Fruit fly (Drosophila melanogaster) whole organism, embryonic: ENCODE data around the gene CG11828.

ENCODE experiments used
- CG10979 ChIP-seq: fragments of 200-800 bp; sonication (Bioruptor generic); optimal IDR thresholded peaks from 2 replicates; lab custom pipeline; 2018; ENCODE audit warnings: missing biosample characterization, mild to moderate bottlenecking, missing genetic modification characterization, moderate library complexity
- CG11093 ChIP-seq: fragments of 200-800 bp; sonication (Bioruptor generic); IDR thresholded peaks from 3 replicates; pipeline ENCODE4 v1.3.6; 2022; ENCODE audit warnings: missing biosample characterization, missing genetic modification characterization
- CG11456 ChIP-seq: fragments of 200-800 bp; sonication (Bioruptor generic); IDR thresholded peaks from 3 replicates; pipeline ENCODE4 v1.3.6; 2022; ENCODE audit warnings: missing biosample characterization, missing genetic modification characterization
- CG15514 ChIP-seq: fragments of 200-800 bp; sonication (Bioruptor generic); optimal IDR thresholded peaks from 3 replicates; lab custom pipeline; 2017; ENCODE audit warnings: missing biosample characterization, missing genetic modification characterization, mild to moderate bottlenecking, moderate library complexity, missing genetic modification reagents
- CG15601 ChIP-seq: fragments of 200-800 bp; sonication (Bioruptor generic); optimal IDR thresholded peaks from 3 replicates; lab custom pipeline; 2019; ENCODE audit warnings: missing biosample characterization, mild to moderate bottlenecking, missing genetic modification characterization, moderate library complexity
- CG16815 ChIP-seq: fragments of 200-800 bp; sonication (Bioruptor generic); optimal IDR thresholded peaks from 3 replicates; lab custom pipeline; 2017; ENCODE audit warnings: missing biosample characterization, mild to moderate bottlenecking, missing genetic modification characterization
- CG2120 ChIP-seq: fragments of 200-800 bp; sonication (Bioruptor generic); optimal IDR thresholded peaks from 3 replicates; lab custom pipeline; 2016; ENCODE audit warnings: missing biosample characterization, missing genetic modification characterization
- CG2129 ChIP-seq: fragments of 200-800 bp; sonication (Bioruptor generic); IDR thresholded peaks from 2 replicates; pipeline ENCODE4 v1.3.6; 2022; ENCODE audit warnings: missing biosample characterization, missing genetic modification characterization; ENCODE audit not compliant: partially characterized antibody
- CG6813 ChIP-seq: fragments of 200-800 bp; sonication (Bioruptor generic); optimal IDR thresholded peaks from 2 replicates; lab custom pipeline; 2017; ENCODE audit warnings: missing biosample characterization, missing genetic modification characterization, mild to moderate bottlenecking, moderate library complexity, missing genetic modification reagents
- CG7271 ChIP-seq: fragments of 200-800 bp; sonication (Bioruptor generic); optimal IDR thresholded peaks from 2 replicates; lab custom pipeline; 2018; ENCODE audit warnings: missing biosample characterization, mild to moderate bottlenecking, missing genetic modification characterization, moderate library complexity
- CG7745 ChIP-seq: fragments of 200-800 bp; sonication (Bioruptor generic); optimal IDR thresholded peaks from 2 replicates; lab custom pipeline; 2018; ENCODE audit warnings: missing biosample characterization, mild to moderate bottlenecking, missing genetic modification characterization, moderate library complexity
- CG7839 ChIP-seq: fragments of 200-800 bp; sonication (Bioruptor generic); optimal IDR thresholded peaks from 3 replicates; lab custom pipeline; 2018; ENCODE audit warnings: missing biosample characterization, mild to moderate bottlenecking, missing genetic modification characterization, moderate library complexity
- CG8281 ChIP-seq: fragments of 200-800 bp; sonication (Bioruptor generic); optimal IDR thresholded peaks from 2 replicates; lab custom pipeline; 2018; ENCODE audit warnings: missing biosample characterization, mild to moderate bottlenecking, missing genetic modification characterization, moderate library complexity
- CG9609 ChIP-seq: fragments of 200-800 bp; sonication (Bioruptor generic); optimal IDR thresholded peaks from 3 replicates; lab custom pipeline; 2016; ENCODE audit warnings: missing biosample characterization, missing genetic modification characterization
- CHES-1-like ChIP-seq: fragments of 200-800 bp; sonication (Bioruptor generic); optimal IDR thresholded peaks from 2 replicates; lab custom pipeline; 2016; ENCODE audit warnings: missing biosample characterization, missing genetic modification characterization
- CrebB ChIP-seq: fragments of 200-800 bp; sonication (Bioruptor generic); optimal IDR thresholded peaks from 3 replicates; lab custom pipeline; 2018; ENCODE audit warnings: missing biosample characterization, mild to moderate bottlenecking, missing genetic modification characterization
- Dad ChIP-seq: fragments of 200-800 bp; sonication (Bioruptor generic); optimal IDR thresholded peaks from 3 replicates; lab custom pipeline; 2016; ENCODE audit warnings: missing biosample characterization, missing genetic modification characterization
- Ets65A ChIP-seq: fragments of 200-800 bp; sonication (Bioruptor generic); peaks from one replicate; lab custom pipeline; 2016; ENCODE audit warnings: missing biosample characterization, missing genetic modification characterization
- Ets97D ChIP-seq: fragments of 200-800 bp; sonication (Bioruptor generic); optimal IDR thresholded peaks from 3 replicates; lab custom pipeline; 2016; ENCODE audit warnings: missing biosample characterization, missing genetic modification characterization
- Fer1 ChIP-seq: fragments of 200-800 bp; sonication (Bioruptor generic); optimal IDR thresholded peaks from 2 replicates; lab custom pipeline; 2017; ENCODE audit warnings: missing biosample characterization, mild to moderate bottlenecking, missing genetic modification characterization
- Hr51 ChIP-seq, 2 experiments: fragments of 200-800 bp; sonication (Bioruptor generic); optimal IDR thresholded peaks; 2 replicates in 1 of 2; 3 replicates in 1 of 2; lab custom pipeline; 2016 to 2018; ENCODE audit warnings: missing biosample characterization in 2 of 2, missing genetic modification characterization in 2 of 2, mild to moderate bottlenecking in 1 of 2, moderate library complexity in 1 of 2
- Lhr ChIP-seq: fragments of 200-800 bp; sonication (Bioruptor generic); optimal IDR thresholded peaks from 3 replicates; lab custom pipeline; 2017; ENCODE audit warnings: mild to moderate bottlenecking, missing biosample characterization, missing genetic modification reagents, missing genetic modification characterization
- Lim3 ChIP-seq: fragments of 200-800 bp; sonication (Bioruptor generic); IDR thresholded peaks from 2 replicates; pipeline ENCODE4 v1.3.6; 2022; ENCODE audit warnings: missing biosample characterization, missing genetic modification characterization
- MBD-R2 ChIP-seq: fragments of 200-800 bp; sonication (Bioruptor generic); IDR thresholded peaks from 2 replicates; pipeline ENCODE4 v1.3.6; 2022; ENCODE audit warnings: missing biosample characterization, missing genetic modification characterization
- MESR4 ChIP-seq: fragments of 200-800 bp; sonication (Bioruptor generic); optimal IDR thresholded peaks from 2 replicates; lab custom pipeline; 2018; ENCODE audit warnings: missing biosample characterization, mild to moderate bottlenecking, missing genetic modification characterization, moderate library complexity
- Myb ChIP-seq: fragments of 200-800 bp; sonication (Bioruptor generic); optimal IDR thresholded peaks from 2 replicates; lab custom pipeline; 2016; ENCODE audit warnings: missing biosample characterization, missing genetic modification characterization
- NK7.1 ChIP-seq: fragments of 200-800 bp; sonication (Bioruptor generic); optimal IDR thresholded peaks from 3 replicates; lab custom pipeline; 2016; ENCODE audit warnings: missing biosample characterization, missing genetic modification characterization
- Optix ChIP-seq: fragments of 200-800 bp; sonication (Bioruptor generic); IDR thresholded peaks from 3 replicates; pipeline ENCODE4 v1.3.6; 2022; ENCODE audit warnings: missing biosample characterization, missing genetic modification characterization
- Ravus ChIP-seq: fragments of 200-800 bp; sonication (Bioruptor generic); IDR thresholded peaks from 2 replicates; pipeline ENCODE4 v1.3.6; 2022; ENCODE audit warnings: missing biosample characterization, missing genetic modification characterization
- Six4 ChIP-seq: fragments of 200-800 bp; sonication (Bioruptor generic); optimal IDR thresholded peaks from 2 replicates; lab custom pipeline; 2016; ENCODE audit warnings: missing biosample characterization, missing genetic modification characterization
- Sry-β ChIP-seq: fragments of 200-800 bp; sonication (Bioruptor generic); optimal IDR thresholded peaks from 2 replicates; lab custom pipeline; 2018; ENCODE audit warnings: missing biosample characterization, mild to moderate bottlenecking, missing genetic modification characterization, moderate library complexity
- YL-1 ChIP-seq: fragments of 200-800 bp; sonication (Bioruptor generic); optimal IDR thresholded peaks from 3 replicates; lab custom pipeline; 2017; ENCODE audit warnings: missing biosample characterization, mild to moderate bottlenecking, missing genetic modification characterization
- ase ChIP-seq: fragments of 200-800 bp; sonication (Bioruptor generic); IDR thresholded peaks from 3 replicates; pipeline ENCODE4 v1.3.6; 2022; ENCODE audit warnings: missing biosample characterization, missing genetic modification characterization
- br ChIP-seq: fragments of >200 bp; optimal IDR thresholded peaks from 2 replicates; lab custom pipeline; 2017
- crol ChIP-seq: fragments of 200-800 bp; sonication (Bioruptor generic); IDR thresholded peaks from 2 replicates; pipeline ENCODE4 v1.3.6; 2022; ENCODE audit warnings: missing biosample characterization, missing genetic modification characterization
- danr ChIP-seq: fragments of 200-800 bp; sonication (Bioruptor generic); IDR thresholded peaks from 2 replicates; pipeline ENCODE4 v1.3.6; 2022; ENCODE audit warnings: missing biosample characterization, missing genetic modification characterization
- dmrt99B ChIP-seq: fragments of 200-800 bp; sonication (Bioruptor generic); optimal IDR thresholded peaks from 2 replicates; lab custom pipeline; 2018; ENCODE audit warnings: missing biosample characterization, mild to moderate bottlenecking, missing genetic modification characterization, moderate library complexity
- fru ChIP-seq: fragments of >200 bp; optimal IDR thresholded peaks from 2 replicates; lab custom pipeline; 2017
- gsb ChIP-seq: fragments of 200-800 bp; sonication (Bioruptor generic); IDR thresholded peaks from 2 replicates; pipeline ENCODE4 v1.3.6; 2022; ENCODE audit warnings: missing biosample characterization, missing genetic modification characterization
- lola ChIP-seq, 3 experiments: fragments of >200 bp in 2 of 3; fragments of 200-800 bp in 1 of 3; sonication (Bioruptor generic) in 1 of 3; optimal IDR thresholded peaks; 2 replicates each; lab custom pipeline; 2017 to 2019; ENCODE audit warnings: missing biosample characterization in 3 of 3, missing genetic modification characterization in 3 of 3, mild to moderate bottlenecking in 1 of 3, moderate library complexity in 1 of 3
- pzg ChIP-seq: fragments of 200-800 bp; sonication (Bioruptor generic); optimal IDR thresholded peaks from 3 replicates; lab custom pipeline; 2018; ENCODE audit warnings: missing biosample characterization, mild to moderate bottlenecking, missing genetic modification characterization, moderate library complexity
- sima ChIP-seq: fragments of 200-800 bp; sonication (Bioruptor generic); optimal IDR thresholded peaks from 2 replicates; lab custom pipeline; 2016; ENCODE audit warnings: missing biosample characterization, missing genetic modification characterization
- so ChIP-seq: fragments of 200-800 bp; sonication (Bioruptor generic); IDR thresholded peaks from 3 replicates; pipeline ENCODE4 v1.3.6; 2022; ENCODE audit warnings: missing biosample characterization, missing genetic modification characterization
- sr ChIP-seq: fragments of 200-800 bp; sonication (Bioruptor generic); IDR thresholded peaks from 3 replicates; pipeline ENCODE4 v1.3.6; 2022; ENCODE audit warnings: missing biosample characterization, missing genetic modification characterization
- tin ChIP-seq: fragments of 200-800 bp; sonication (Bioruptor generic); optimal IDR thresholded peaks from 3 replicates; lab custom pipeline; 2016; ENCODE audit warnings: missing biosample characterization, missing genetic modification characterization
- vvl ChIP-seq: fragments of 200-800 bp; sonication (Bioruptor generic); IDR thresholded peaks from 2 replicates; pipeline ENCODE4 v1.3.6; 2022; ENCODE audit warnings: missing biosample characterization, missing genetic modification characterization
- wek ChIP-seq: fragments of 200-800 bp; sonication (Bioruptor generic); optimal IDR thresholded peaks from 3 replicates; lab custom pipeline; 2018; ENCODE audit warnings: missing biosample characterization, mild to moderate bottlenecking, missing genetic modification characterization, moderate library complexity
- z ChIP-seq: fragments of 200-800 bp; sonication (Bioruptor generic); IDR thresholded peaks from 3 replicates; pipeline ENCODE4 v1.3.6; 2022; ENCODE audit warnings: missing biosample characterization, missing genetic modification characterization
- zfh1 ChIP-seq: fragments of 200-800 bp; sonication (Bioruptor generic); IDR thresholded peaks from 3 replicates; pipeline ENCODE4 v1.3.6; 2022; ENCODE audit warnings: missing biosample characterization, missing genetic modification characterization

Gene CG11828

DNA sequence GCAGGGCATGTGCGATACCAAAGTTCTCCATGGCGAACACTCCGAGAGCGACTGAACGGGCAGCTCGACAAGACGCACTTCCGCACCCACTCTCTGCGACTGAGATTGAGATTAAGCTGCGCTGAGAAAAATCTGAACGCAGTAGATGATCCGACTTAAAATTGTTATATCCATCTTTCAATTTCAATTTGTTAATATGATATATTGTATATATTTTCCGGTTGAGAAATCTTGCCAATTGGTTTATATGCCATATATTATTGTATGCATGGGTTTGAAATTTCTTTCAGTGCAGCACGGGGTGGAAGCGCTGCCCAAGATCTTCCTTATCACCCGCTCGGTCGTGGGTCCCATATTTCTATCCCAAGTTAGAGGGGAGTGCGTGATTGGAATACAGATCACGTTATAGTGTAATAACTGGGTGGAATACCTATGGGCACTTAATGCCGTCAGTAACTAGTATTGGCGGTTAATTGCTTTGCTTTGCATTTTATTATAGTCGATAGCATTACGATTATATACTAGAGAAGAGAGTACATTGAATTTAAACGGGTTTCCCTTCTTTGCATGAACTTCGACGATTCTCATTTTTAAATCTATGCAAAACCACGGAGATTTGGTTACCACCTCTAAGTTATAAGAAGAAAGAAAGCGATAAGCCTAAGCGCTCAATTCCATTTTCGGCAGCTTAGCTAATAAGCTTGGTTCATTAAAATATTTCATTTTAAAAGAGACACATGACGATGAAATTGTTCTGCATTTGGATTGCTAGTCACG, 42.6 kb upstream of the CG11828 start, which contains the start of the genes Nepl19 and Nepl20 (continued):
- TF ChIP-seq CG7839 (peak; percentile 88), CG8281 (tag; lab: Kevin White, UChicago) (peak; percentile 37), Dad (peak; percentile 45), vvl (GFP tag; lab: Robert Waterston, UW) (peak; percentile 93), YL-1 (GFP tag; lab: Kevin White, UChicago) (no peak), Sry-β (GFP tag; lab: Kevin White, UChicago) (no peak), CG6813 (peak; percentile 72), Lim3 (GFP tag; lab: Robert Waterston, UW) (no peak; the same call in 1 of the 2 replicates), CG7271 (tag; lab: Kevin White, UChicago) (no peak), CG7745 (tag; lab: Kevin White, UChicago) (no peak), Lhr (peak; percentile 32), CrebB (tag; lab: Kevin White, UChicago) (peak; percentile 56), Six4 (GFP tag; lab: Kevin White, UChicago) (peak; percentile 50), Fer1 (GFP tag; lab: Kevin White, UChicago) (peak; percentile 87), Ravus (GFP tag; lab: Robert Waterston, UW) (peak; percentile 34; the same call in 1 of the 2 replicates), MESR4 (GFP tag; lab: Kevin White, UChicago) (peak; percentile 13), gsb (GFP tag; lab: Robert Waterston, UW) (peak; percentile 78), lola (GFP tag; optimal IDR thresholded peaks at IDR 0.05; lab: Kevin White, UChicago) (peak in 1 of 3 experiments; percentile 68), CG2129 (no peak), zfh1 (GFP tag; lab: Robert Waterston, UW) (peak; percentile 84), CG11456 (GFP tag; lab: Robert Waterston, UW) (peak; percentile 87), Ets65A (peak; percentile 91), br (lab: Kevin White, UChicago) (no peak), Optix (peak; percentile 82), CG11093 (GFP tag; lab: Robert Waterston, UW) (peak; percentile 77; the same call in 2 of the 3 replicates), MBD-R2 (GFP tag; lab: Robert Waterston, UW) (peak; percentile 53; the same call in 1 of the 2 replicates), Hr51 (GFP tag; optimal IDR thresholded peaks at IDR 0.05; lab: Kevin White, UChicago) (peak in 1 of 2 experiments; percentile 28), CG16815 (GFP tag; lab: Kevin White, UChicago) (peak; percentile 71), Ets97D (peak; percentile 7), CG15514 (GFP tag; lab: Kevin White, UChicago) (peak; percentile 71), fru (no peak), CG15601 (tag; lab: Kevin White, UChicago) (no peak), CHES-1-like (GFP tag; lab: Kevin White, UChicago) (no peak), dmrt99B (peak; percentile 80), ase (GFP tag; lab: Robert Waterston, UW) (peak; percentile 82), NK7.1 (no peak), CG10979 (peak; percentile 80), sr (GFP tag; lab: Robert Waterston, UW) (0 out of 3 replicates have a peak, but pooled peaks have one; percentile 38), Myb (GFP tag; lab: Kevin White, UChicago) (peak; percentile 29), so (GFP tag; lab: Robert Waterston, UW) (peak; percentile 68; the same call in 1 of the 3 replicates), sima (no peak), CG2120 (GFP tag; lab: Kevin White, UChicago) (peak; percentile 87), CG9609 (GFP tag; lab: Kevin White, UChicago) (no peak), pzg (GFP tag; lab: Kevin White, UChicago) (peak; percentile 3), z (GFP tag; lab: Robert Waterston, UW) (0 out of 3 replicates have a peak, but pooled peaks have one; percentile 16), tin (GFP tag; lab: Kevin White, UChicago) (peak; percentile 77), crol (GFP tag; lab: Robert Waterston, UW) (peak; percentile 44), wek (GFP tag; lab: Kevin White, UChicago) (peak; percentile 21), danr (GFP tag; lab: Robert Waterston, UW) (peak; percentile 42)
